Worm (Caenorhabditis elegans) whole organism, early embryonic: ENCODE data around the gene Y41D4A.7.
A peak's percentile ranks its signal among the peaks of the same experiment; 100 is the strongest.

Source experiments
- B0310.2 ChIP-seq: sonication (generic microtip); optimal IDR thresholded peaks from 2 replicates; lab custom pipeline; 2016; ENCODE audit warnings: mild to moderate bottlenecking, missing genetic modification characterization, missing compliant biosample characterization
- F13C5.2 ChIP-seq: sonication (generic microtip); optimal IDR thresholded peaks from 2 replicates; lab custom pipeline; 2017; ENCODE audit warnings: mild to moderate bottlenecking, missing genetic modification characterization, inconsistent platforms, missing compliant biosample characterization
- aly-1 ChIP-seq: sonication (generic microtip); optimal IDR thresholded peaks from 2 replicates; lab custom pipeline; 2016; ENCODE audit warnings: missing genetic modification characterization, missing compliant biosample characterization
- ama-1 ChIP-seq: fragments of 150-350 bp; optimal IDR thresholded peaks from 2 replicates; lab custom pipeline; 2014
- ceh-13 ChIP-seq: fragments of 200-800 bp; sonication (Bioruptor generic); optimal IDR thresholded peaks from 2 replicates; lab custom pipeline; 2018; ENCODE audit warnings: mild to moderate bottlenecking, missing genetic modification characterization, missing compliant biosample characterization
- ceh-36 ChIP-seq: sonication (generic microtip); optimal IDR thresholded peaks from 2 replicates; lab custom pipeline; 2016; ENCODE audit warnings: missing genetic modification characterization, inconsistent platforms, missing compliant biosample characterization
- ets-7 ChIP-seq: sonication (generic microtip); optimal IDR thresholded peaks from 2 replicates; lab custom pipeline; 2016; ENCODE audit warnings: missing genotype, missing genetic modification characterization, missing compliant biosample characterization
- flt-1 ChIP-seq: fragments of 200-800 bp; sonication (Bioruptor generic); IDR thresholded peaks from 2 replicates; pipeline ENCODE4 v1.3.6; 2022; ENCODE audit warnings: missing genetic modification characterization, missing compliant biosample characterization
- hmbx-1 ChIP-seq: sonication (generic microtip); optimal IDR thresholded peaks from 2 replicates; lab custom pipeline; 2016; ENCODE audit warnings: mild to moderate bottlenecking, missing genetic modification characterization, missing compliant biosample characterization
- hmg-4 ChIP-seq: fragments of 200-800 bp; sonication (Bioruptor generic); optimal IDR thresholded peaks from 2 replicates; lab custom pipeline; 2018; ENCODE audit warnings: mild to moderate bottlenecking, missing genetic modification characterization, missing compliant biosample characterization
- hnd-1 ChIP-seq: sonication (generic microtip); optimal IDR thresholded peaks from 2 replicates; lab custom pipeline; 2016; ENCODE audit warnings: missing genetic modification characterization, missing compliant biosample characterization
- pes-1 ChIP-seq: fragments of 200-800 bp; sonication (Bioruptor generic); IDR thresholded peaks from 2 replicates; pipeline ENCODE4 v1.3.6; 2022; ENCODE audit warnings: missing genetic modification reagents, missing genetic modification characterization, missing compliant biosample characterization
- scrt-1 ChIP-seq: fragments of 200-800 bp; sonication (Bioruptor generic); IDR thresholded peaks from 2 replicates; pipeline ENCODE4 v1.3.6; 2022; ENCODE audit warnings: missing genetic modification characterization, missing compliant biosample characterization
- sea-1 ChIP-seq: fragments of 200-800 bp; sonication (Bioruptor generic); conservative IDR thresholded peaks from 2 replicates; pipeline ENCODE4 v1.3.6; 2022; ENCODE audit warnings: missing genetic modification characterization, missing compliant biosample characterization
- tbx-11 ChIP-seq: fragments of 200-800 bp; sonication (Bioruptor generic); IDR thresholded peaks from 2 replicates; pipeline ENCODE4 v1.3.6; 2022; ENCODE audit warnings: missing genetic modification characterization, missing compliant biosample characterization
- tbx-37 ChIP-seq: fragments of 200-800 bp; sonication (Bioruptor generic); conservative IDR thresholded peaks from 2 replicates; pipeline ENCODE4 v1.3.6; 2022; ENCODE audit warnings: missing genetic modification reagents, missing genetic modification characterization, missing compliant biosample characterization
- tra-4 ChIP-seq: sonication (generic microtip); optimal IDR thresholded peaks from 2 replicates; lab custom pipeline; 2017; ENCODE audit warnings: missing genetic modification characterization, missing compliant biosample characterization

The Y41D4A.7 gene

ce11 chrIV:1761553-1761952 is at the start of gene Y41D4A.7:
Y41D4A.7 (minus strand) TSS chrIV:1761570.
- TF ChIP-seq scrt-1 (no peak), tra-4 (tag; lab: Kevin White, UChicago) (no peak), ets-7 (tag; lab: Kevin White, UChicago) (no peak), sea-1 (GFP tag; lab: Robert Waterston, UW) (no peak), aly-1 (tag; lab: Kevin White, UChicago) (no peak), tbx-11 (GFP tag; lab: Robert Waterston, UW) (no peak), pes-1 (GFP tag; lab: Robert Waterston, UW) (no peak), ceh-13 (no peak), hnd-1 (tag; lab: Kevin White, UChicago) (no peak), F13C5.2 (tag; lab: Kevin White, UChicago) (no peak), flt-1 (GFP tag; lab: Robert Waterston, UW) (no peak), hmg-4 (GFP tag; lab: Kevin White, UChicago) (no peak), hmbx-1 (tag; lab: Kevin White, UChicago) (no peak), ama-1 (lab: Kevin White, UChicago) (no peak)

- no peak for TF ChIP-seq tbx-37 (GFP tag; lab: Robert Waterston, UW)
- no peak for TF ChIP-seq sea-1 (GFP tag; lab: Robert Waterston, UW)
- no peak for TF ChIP-seq ets-7 (tag; lab: Kevin White, UChicago)
- no peak for TF ChIP-seq hmg-4 (GFP tag; lab: Kevin White, UChicago)
- no peak for TF ChIP-seq ceh-13
- no peak for TF ChIP-seq scrt-1
- TF ChIP-seq ceh-36 (tag; lab: Kevin White, UChicago), result no peak
- TF ChIP-seq tbx-11 (GFP tag; lab: Robert Waterston, UW), result no peak
- no peak for TF ChIP-seq B0310.2 (tag; lab: Kevin White, UChicago)
- no peak for TF ChIP-seq hmbx-1 (tag; lab: Kevin White, UChicago)
- TF ChIP-seq hnd-1 (tag; lab: Kevin White, UChicago), result no peak
- no peak for TF ChIP-seq aly-1 (tag; lab: Kevin White, UChicago)
- no peak for TF ChIP-seq pes-1 (GFP tag; lab: Robert Waterston, UW)
- no peak for TF ChIP-seq tra-4 (tag; lab: Kevin White, UChicago)
These were observed 43.2 kb upstream of the Y41D4A.7 start for ce11 chrIV:1804613-1805012.

ce11 chrIV:1803882-1804281 is 42.5 kb upstream of the Y41D4A.7 start, which contains the start of gene Y38C1BA.1:
Y38C1BA.1 (minus strand) TSS chrIV:1803982.
- no peak for TF ChIP-seq ceh-36 (tag; lab: Kevin White, UChicago)

- TF ChIP-seq hnd-1 (tag; lab: Kevin White, UChicago) (no peak), aly-1 (tag; lab: Kevin White, UChicago) (no peak), tbx-37 (GFP tag; lab: Robert Waterston, UW) (no peak), hmbx-1 (tag; lab: Kevin White, UChicago) (no peak)
These were observed 30.4 kb upstream of the Y41D4A.7 start for ce11 chrIV:1791775-1792174.

- TF ChIP-seq pes-1 (GFP tag; lab: Robert Waterston, UW), result no peak
- no peak for TF ChIP-seq ama-1 (lab: Kevin White, UChicago)
These were observed 29.3 kb upstream of the Y41D4A.7 start for ce11 chrIV:1790677-1791076.

ce11 chrIV:1785156-1785555 is 23.8 kb upstream of the Y41D4A.7 start:
- TF ChIP-seq tbx-11 (GFP tag; lab: Robert Waterston, UW), result no peak
- peak; percentile 96 for TF ChIP-seq ceh-36 (tag; lab: Kevin White, UChicago)

ce11 chrIV:1781559-1781958 is 20.2 kb upstream of the Y41D4A.7 start, which contains the start of gene frpr-19:
frpr-19 (minus strand) TSS chrIV:1781659.
- TF ChIP-seq tbx-11 (GFP tag; lab: Robert Waterston, UW) (no peak), ets-7 (tag; lab: Kevin White, UChicago) (no peak), tbx-37 (GFP tag; lab: Robert Waterston, UW) (no peak), pes-1 (GFP tag; lab: Robert Waterston, UW) (no peak), hmg-4 (GFP tag; lab: Kevin White, UChicago) (no peak), B0310.2 (tag; lab: Kevin White, UChicago) (no peak), F13C5.2 (tag; lab: Kevin White, UChicago) (no peak), ceh-36 (tag; lab: Kevin White, UChicago) (no peak), ceh-13 (no peak), aly-1 (tag; lab: Kevin White, UChicago) (no peak), sea-1 (GFP tag; lab: Robert Waterston, UW) (no peak), flt-1 (GFP tag; lab: Robert Waterston, UW) (no peak), hmbx-1 (tag; lab: Kevin White, UChicago) (no peak), scrt-1 (no peak), tra-4 (tag; lab: Kevin White, UChicago) (no peak), ama-1 (lab: Kevin White, UChicago) (no peak), hnd-1 (tag; lab: Kevin White, UChicago) (no peak)

ce11 chrIV:1771843-1772242 is 10.5 kb upstream of the Y41D4A.7 start, which contains the start of gene Y41D4A.1:
Y41D4A.1 (plus strand) TSS chrIV:1772143.
- no peak for TF ChIP-seq tbx-37 (GFP tag; lab: Robert Waterston, UW)
- no peak for TF ChIP-seq hmbx-1 (tag; lab: Kevin White, UChicago)
- no peak for TF ChIP-seq B0310.2 (tag; lab: Kevin White, UChicago)
- TF ChIP-seq ceh-13, result no peak
- TF ChIP-seq ceh-36 (tag; lab: Kevin White, UChicago), result no peak
- TF ChIP-seq ama-1 (lab: Kevin White, UChicago), result no peak
- no peak for TF ChIP-seq hmg-4 (GFP tag; lab: Kevin White, UChicago)
- no peak for TF ChIP-seq F13C5.2 (tag; lab: Kevin White, UChicago)
- no peak for TF ChIP-seq ets-7 (tag; lab: Kevin White, UChicago)
- no peak for TF ChIP-seq hnd-1 (tag; lab: Kevin White, UChicago)
- TF ChIP-seq pes-1 (GFP tag; lab: Robert Waterston, UW), result no peak
- no peak for TF ChIP-seq flt-1 (GFP tag; lab: Robert Waterston, UW)
- no peak for TF ChIP-seq aly-1 (tag; lab: Kevin White, UChicago)
- TF ChIP-seq tra-4 (tag; lab: Kevin White, UChicago), result no peak
- TF ChIP-seq sea-1 (GFP tag; lab: Robert Waterston, UW), result no peak
- no peak for TF ChIP-seq tbx-11 (GFP tag; lab: Robert Waterston, UW)
